Worm (Caenorhabditis elegans): ENCODE measurements around the gene spas-1.

The spas-1 gene

DNA sequence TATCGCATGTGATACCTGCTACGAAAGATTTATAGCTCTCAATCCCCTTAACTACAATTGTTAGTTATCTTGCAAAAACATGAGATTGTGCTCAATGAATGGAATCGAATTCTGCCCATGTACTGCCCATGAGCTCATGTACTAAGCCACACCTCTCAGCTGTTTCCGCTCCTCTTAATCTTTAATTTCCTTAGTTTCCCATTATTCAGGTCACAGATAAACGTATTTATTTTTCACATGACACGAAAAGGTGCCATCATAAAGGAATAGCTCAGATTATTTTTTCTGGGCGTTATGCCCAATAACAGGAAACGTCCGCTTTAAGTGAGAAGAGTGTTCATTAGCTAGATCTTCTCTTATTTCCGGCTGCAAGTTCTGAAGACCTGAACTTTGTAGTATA lies 10.4 kb downstream of the spas-1 start:
- no peak for TF ChIP-seq crh-2 (tag; optimal IDR thresholded peaks at IDR 0.05)
- no peak for TF ChIP-seq nhr-25 (tag; optimal IDR thresholded peaks at IDR 0.05)
- no peak for TF ChIP-seq ZK546.5 (tag; optimal IDR thresholded peaks at IDR 0.05)
- TF ChIP-seq alr-1 (tag; optimal IDR thresholded peaks at IDR 0.05): no peak
- TF ChIP-seq fos-1 (tag; optimal IDR thresholded peaks at IDR 0.05): no peak
- no peak for TF ChIP-seq sma-9 (GFP tag; optimal IDR thresholded peaks at IDR 0.05)
- TF ChIP-seq sma-9 (tag; optimal IDR thresholded peaks at IDR 0.05): no peak
- TF ChIP-seq ceh-82 (tag; optimal IDR thresholded peaks at IDR 0.05): no peak
- TF ChIP-seq blmp-1 (tag; optimal IDR thresholded peaks at IDR 0.05; ENCODE audit: insufficient read depth): no peak

- TF ChIP-seq zag-1 (tag; optimal IDR thresholded peaks at IDR 0.05) (peak; percentile 13), alr-1 (tag; optimal IDR thresholded peaks at IDR 0.05) (no peak)
These were observed 15.8 kb downstream of the spas-1 start, which contains the start of gene sphr-1 for ce11 chrV:9191406-9191805. Gene sphr-1, plus strand, starts transcription at chrV:9191610.

DNA sequence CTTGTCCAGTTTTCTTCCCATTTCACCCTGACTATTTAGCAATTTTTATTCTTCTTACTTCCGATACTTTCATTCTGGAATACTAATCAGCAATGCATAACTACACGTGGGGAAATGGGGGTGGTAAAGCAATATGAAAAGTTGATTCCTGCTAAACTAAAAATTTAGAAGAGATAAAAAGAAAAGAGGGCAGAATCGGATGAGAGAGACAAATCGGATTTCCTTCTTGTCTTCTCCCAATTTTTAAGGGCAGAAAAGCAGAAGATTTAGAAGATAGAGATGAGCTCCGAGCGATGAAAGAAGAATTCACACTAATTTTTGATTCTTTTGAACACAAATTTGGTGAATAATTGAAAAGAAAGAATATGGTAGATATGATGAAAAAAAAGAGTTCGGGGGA lies 18.5 kb downstream of the spas-1 start:
- TF ChIP-seq blmp-1 (tag; optimal IDR thresholded peaks at IDR 0.05; ENCODE audit: insufficient read depth): no peak
- peak; percentile 14 for TF ChIP-seq C34F6.9 (tag; optimal IDR thresholded peaks at IDR 0.05)
- peak in 1 of 2 experiments; percentile 22 for TF ChIP-seq lsy-2 (tag; optimal IDR thresholded peaks at IDR 0.05)
- TF ChIP-seq ZK546.5 (tag; optimal IDR thresholded peaks at IDR 0.05): no peak
- no peak for TF ChIP-seq nhr-21 (tag; optimal IDR thresholded peaks at IDR 0.05)
- TF ChIP-seq ceh-82 (tag; optimal IDR thresholded peaks at IDR 0.05): no peak
- peak in 1 of 2 experiments; percentile 5 for TF ChIP-seq mdl-1 (tag; optimal IDR thresholded peaks at IDR 0.05)
- TF ChIP-seq sem-4 (tag; optimal IDR thresholded peaks at IDR 0.05): peak; percentile 43
- TF ChIP-seq dmd-4 (tag; optimal IDR thresholded peaks at IDR 0.05): no peak
- TF ChIP-seq nhr-237 (tag; optimal IDR thresholded peaks at IDR 0.05): no peak
- TF ChIP-seq ama-1 (optimal IDR thresholded peaks at IDR 0.05): no peak
- TF ChIP-seq lin-11 (tag; optimal IDR thresholded peaks at IDR 0.05): no peak
- TF ChIP-seq elt-3 (tag; optimal IDR thresholded peaks at IDR 0.05): no peak
- TF ChIP-seq crh-2 (tag; optimal IDR thresholded peaks at IDR 0.05): no peak
- peak; percentile 49 for TF ChIP-seq unc-55 (GFP tag; optimal IDR thresholded peaks at IDR 0.05)

DNA sequence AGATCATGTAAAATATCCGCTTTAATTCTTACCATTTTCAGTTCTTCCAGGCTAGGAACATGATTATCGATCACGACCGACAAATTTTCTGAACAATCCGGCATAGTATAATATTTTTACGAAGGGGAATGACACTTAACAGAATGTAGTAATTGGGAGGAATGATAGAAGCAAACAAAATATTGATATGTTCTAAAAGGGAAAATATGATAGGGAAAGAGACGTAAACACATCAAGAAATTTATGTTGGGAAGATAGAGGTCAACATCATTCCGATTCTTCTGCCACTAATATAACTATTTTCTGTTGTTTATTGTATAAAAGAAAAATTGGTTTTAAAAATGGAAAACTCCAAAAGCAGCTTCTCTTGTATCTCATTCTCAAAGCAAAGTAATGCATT lies 21.5 kb downstream of the spas-1 start, which contains the start of gene C24B5.4:
C24B5.4 (minus strand) TSS at position 206 of the 400 bp plus-strand sequence.
- TF ChIP-seq F13H6.1 (tag; optimal IDR thresholded peaks at IDR 0.05) (no peak), dmd-4 (tag; optimal IDR thresholded peaks at IDR 0.05) (no peak), ceh-16 (tag; optimal IDR thresholded peaks at IDR 0.05) (no peak), sem-4 (tag; optimal IDR thresholded peaks at IDR 0.05) (no peak), nhr-6 (tag; optimal IDR thresholded peaks at IDR 0.05) (no peak)

ce11 chrV:9198887-9199286 lies 23.3 kb downstream of the spas-1 start, which contains the start of gene str-177:
Gene str-177, minus strand, starts transcription at chrV:9198987.
- TF ChIP-seq sma-9 (GFP tag; optimal IDR thresholded peaks at IDR 0.05) (no peak), sma-9 (tag; optimal IDR thresholded peaks at IDR 0.05) (no peak), ceh-16 (tag; optimal IDR thresholded peaks at IDR 0.05) (no peak)

DNA sequence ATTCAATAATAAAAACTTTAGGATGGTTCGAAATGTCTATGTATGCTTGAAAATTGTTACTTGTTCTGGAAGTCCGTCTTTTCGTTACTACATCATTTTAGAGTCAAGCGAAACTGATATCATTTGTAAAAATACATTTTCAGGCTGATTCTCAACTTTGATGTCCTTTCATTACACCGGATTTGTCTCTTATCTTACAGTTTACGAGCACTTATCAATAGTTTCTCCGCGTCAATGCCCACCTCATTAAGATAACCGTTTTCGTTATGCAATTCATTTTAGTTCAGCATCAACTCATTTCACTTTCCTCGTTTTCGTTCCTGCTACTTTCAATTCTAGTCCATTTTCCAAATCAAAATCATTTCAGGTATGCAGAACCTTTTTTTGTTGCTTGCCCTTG lies 27.1 kb downstream of the spas-1 start, which contains the start of gene asp-2:
asp-2 (plus strand) TSS at position 368 of the 400 bp plus-strand sequence.
- no peak for TF ChIP-seq blmp-1 (tag; optimal IDR thresholded peaks at IDR 0.05; ENCODE audit: insufficient read depth)
- TF ChIP-seq ztf-1 (GFP tag; conservative IDR thresholded peaks at IDR 0.05): no peak
- TF ChIP-seq sma-3 (GFP tag; optimal IDR thresholded peaks at IDR 0.05): no peak
- no peak for TF ChIP-seq nhr-237 (tag; optimal IDR thresholded peaks at IDR 0.05)
- no peak for TF ChIP-seq ceh-82 (tag; optimal IDR thresholded peaks at IDR 0.05)
- TF ChIP-seq ceh-16 (tag; optimal IDR thresholded peaks at IDR 0.05): no peak
- TF ChIP-seq peb-1 (tag; optimal IDR thresholded peaks at IDR 0.05): no peak
- TF ChIP-seq ztf-11 (tag; optimal IDR thresholded peaks at IDR 0.05): no peak
- TF ChIP-seq sma-9 (GFP tag; optimal IDR thresholded peaks at IDR 0.05): peak; percentile 49
- TF ChIP-seq sma-9 (tag; optimal IDR thresholded peaks at IDR 0.05): no peak
- TF ChIP-seq ztf-4 (tag; optimal IDR thresholded peaks at IDR 0.05): no peak
- no peak for TF ChIP-seq zag-1 (tag; optimal IDR thresholded peaks at IDR 0.05)
- no peak for TF ChIP-seq mbf-1 (tag; optimal IDR thresholded peaks at IDR 0.05)
- TF ChIP-seq fos-1 (tag; optimal IDR thresholded peaks at IDR 0.05): peak; percentile 79
- TF ChIP-seq nhr-6 (tag; optimal IDR thresholded peaks at IDR 0.05): no peak

- TF ChIP-seq sem-4 (tag; optimal IDR thresholded peaks at IDR 0.05): no peak
- no peak for TF ChIP-seq skn-1 (tag; optimal IDR thresholded peaks at IDR 0.05)
- no peak for TF ChIP-seq ztf-11 (tag; optimal IDR thresholded peaks at IDR 0.05)
- no peak for TF ChIP-seq egl-27 (tag; optimal IDR thresholded peaks at IDR 0.05)
- TF ChIP-seq sma-3 (GFP tag; optimal IDR thresholded peaks at IDR 0.05): no peak
- no peak for TF ChIP-seq lin-11 (tag; optimal IDR thresholded peaks at IDR 0.05)
- no peak for TF ChIP-seq ceh-82 (tag; optimal IDR thresholded peaks at IDR 0.05)
- no peak for TF ChIP-seq unc-55 (GFP tag; optimal IDR thresholded peaks at IDR 0.05)
- no peak for TF ChIP-seq lsy-2 (tag; optimal IDR thresholded peaks at IDR 0.05)
- TF ChIP-seq dmd-4 (tag; optimal IDR thresholded peaks at IDR 0.05): no peak
- no peak for TF ChIP-seq peb-1 (tag; optimal IDR thresholded peaks at IDR 0.05)
- TF ChIP-seq ama-1 (optimal IDR thresholded peaks at IDR 0.05): no peak
These were observed 31.8 kb downstream of the spas-1 start, which contains the start of gene inx-10 for ce11 chrV:9207377-9207776. Gene inx-10, minus strand, starts transcription at chrV:9207477.
